Worm (Caenorhabditis elegans) whole organism, L2 larva: ENCODE measurements around the gene ptr-1.

Source experiments
- C34F6.9 ChIP-seq: fragments of 150-350 bp; optimal IDR thresholded peaks from 2 replicates; lab custom pipeline; 2014; ENCODE audit warnings: missing biosample characterization, missing genetic modification characterization
- F13H6.1 ChIP-seq: sonication (generic microtip); optimal IDR thresholded peaks from 2 replicates; lab custom pipeline; 2016; ENCODE audit warnings: missing genetic modification characterization, missing compliant biosample characterization
- R02D3.7 ChIP-seq: fragments of 150-350 bp; optimal IDR thresholded peaks from 2 replicates; lab custom pipeline; 2014; ENCODE audit warnings: missing biosample characterization, missing genetic modification characterization
- Y55F3AM.14 ChIP-seq: fragments of 200-800 bp; sonication (Bioruptor generic); optimal IDR thresholded peaks from 2 replicates; lab custom pipeline; 2018; ENCODE audit warnings: mild to moderate bottlenecking, missing genetic modification characterization, missing compliant biosample characterization
- ZK546.5 ChIP-seq: sonication (generic microtip); optimal IDR thresholded peaks from 2 replicates; lab custom pipeline; 2017; ENCODE audit warnings: missing biosample characterization, missing genetic modification characterization
- alr-1 ChIP-seq: fragments of 150-350 bp; optimal IDR thresholded peaks from 2 replicates; lab custom pipeline; 2014; ENCODE audit warnings: missing biosample characterization, missing genetic modification characterization
- aly-2 ChIP-seq: fragments of 150-350 bp; optimal IDR thresholded peaks from 2 replicates; lab custom pipeline; 2014; ENCODE audit warnings: missing biosample characterization, missing genetic modification characterization
- ama-1 ChIP-seq: fragments of 150-350 bp; optimal IDR thresholded peaks from 2 replicates; lab custom pipeline; 2018; ENCODE audit warnings: inconsistent platforms
- blmp-1 ChIP-seq: sonication (generic microtip); optimal IDR thresholded peaks from 2 replicates; lab custom pipeline; 2017; ENCODE audit warnings: missing genetic modification characterization, mild to moderate bottlenecking, missing compliant biosample characterization, antibody characterized with exemption, moderate library complexity; ENCODE audit not compliant: insufficient read depth
- ceh-16 ChIP-seq: fragments of 150-350 bp; optimal IDR thresholded peaks from 2 replicates; lab custom pipeline; 2014; ENCODE audit warnings: missing biosample characterization, missing genetic modification characterization
- ceh-82 ChIP-seq: fragments of 150-350 bp; optimal IDR thresholded peaks from 2 replicates; lab custom pipeline; 2014; ENCODE audit warnings: missing biosample characterization, missing genetic modification characterization
- crh-2 ChIP-seq: sonication (generic microtip); optimal IDR thresholded peaks from 2 replicates; lab custom pipeline; 2017; ENCODE audit warnings: missing biosample characterization, missing genetic modification characterization
- dmd-4 ChIP-seq: sonication (generic microtip); optimal IDR thresholded peaks from 2 replicates; lab custom pipeline; 2017; ENCODE audit warnings: missing biosample characterization, missing genetic modification characterization
- egl-27 ChIP-seq: sonication (generic microtip); optimal IDR thresholded peaks from 3 replicates; lab custom pipeline; 2017; ENCODE audit warnings: missing biosample characterization, missing genetic modification reagents, missing genetic modification characterization
- elt-1 ChIP-seq: fragments of 150-350 bp; optimal IDR thresholded peaks from 2 replicates; lab custom pipeline; 2014; ENCODE audit warnings: missing biosample characterization, missing genetic modification characterization
- elt-3 ChIP-seq: sonication (generic microtip); optimal IDR thresholded peaks from 2 replicates; lab custom pipeline; 2017; ENCODE audit warnings: missing biosample characterization, missing genetic modification characterization
- fos-1 ChIP-seq: fragments of 150-350 bp; optimal IDR thresholded peaks from 2 replicates; lab custom pipeline; 2014; ENCODE audit warnings: missing biosample characterization, missing genetic modification characterization
- gmeb-1 ChIP-seq: fragments of 150-350 bp; optimal IDR thresholded peaks from 2 replicates; lab custom pipeline; 2014; ENCODE audit warnings: missing biosample characterization, missing genetic modification characterization
- lin-11 ChIP-seq: fragments of 150-350 bp; sonication (generic microtip); optimal IDR thresholded peaks from 2 replicates; lab custom pipeline; 2014; ENCODE audit warnings: missing biosample characterization, missing genetic modification characterization, inconsistent platforms, mixed read lengths
- lin-13 ChIP-seq: fragments of 150-350 bp; optimal IDR thresholded peaks from 2 replicates; lab custom pipeline; 2014; ENCODE audit warnings: missing biosample characterization, missing genetic modification reagents, missing genetic modification characterization
- lin-39 ChIP-seq: fragments of 150-350 bp; optimal IDR thresholded peaks from 2 replicates; lab custom pipeline; 2014; ENCODE audit warnings: missing biosample characterization, missing genetic modification reagents, missing genetic modification characterization
- lsy-2 ChIP-seq, 2 experiments: fragments of 150-350 bp in 1 of 2; sonication (generic microtip) in 1 of 2; optimal IDR thresholded peaks; 2 replicates each; lab custom pipeline; 2014 to 2017; ENCODE audit warnings: missing biosample characterization in 2 of 2, missing genetic modification characterization in 2 of 2
- mab-5 ChIP-seq: fragments of 150-350 bp; optimal IDR thresholded peaks from 2 replicates; lab custom pipeline; 2014; ENCODE audit warnings: missing biosample characterization, missing genetic modification characterization
- mbf-1 ChIP-seq: sonication (generic microtip); optimal IDR thresholded peaks from 2 replicates; lab custom pipeline; 2017; ENCODE audit warnings: missing biosample characterization, missing genetic modification characterization
- mdl-1 ChIP-seq, 2 experiments: fragments of 150-350 bp in 1 of 2; sonication (generic microtip) in 1 of 2; optimal IDR thresholded peaks; 2 replicates each; lab custom pipeline; 2017; ENCODE audit warnings: missing biosample characterization in 2 of 2, missing genetic modification characterization in 2 of 2
- nhr-10 ChIP-seq: sonication (generic microtip); optimal IDR thresholded peaks from 2 replicates; lab custom pipeline; 2017; ENCODE audit warnings: missing biosample characterization, missing genetic modification characterization
- nhr-11 ChIP-seq: fragments of 150-350 bp; optimal IDR thresholded peaks from 2 replicates; lab custom pipeline; 2014; ENCODE audit warnings: missing biosample characterization, missing genetic modification characterization
- nhr-12 ChIP-seq: fragments of 150-350 bp; optimal IDR thresholded peaks from 2 replicates; lab custom pipeline; 2014; ENCODE audit warnings: missing biosample characterization, missing genetic modification characterization
- nhr-129 ChIP-seq: fragments of 150-350 bp; optimal IDR thresholded peaks from 2 replicates; lab custom pipeline; 2014; ENCODE audit warnings: missing biosample characterization, missing genetic modification characterization
- nhr-21 ChIP-seq: fragments of 150-350 bp; optimal IDR thresholded peaks from 2 replicates; lab custom pipeline; 2014; ENCODE audit warnings: missing biosample characterization, missing genetic modification characterization
- nhr-23 ChIP-seq: fragments of 150-350 bp; optimal IDR thresholded peaks from 2 replicates; lab custom pipeline; 2014; ENCODE audit warnings: missing biosample characterization, missing genetic modification reagents, missing genetic modification characterization
- nhr-237 ChIP-seq: fragments of 150-350 bp; optimal IDR thresholded peaks from 2 replicates; lab custom pipeline; 2014; ENCODE audit warnings: missing biosample characterization, missing genetic modification characterization
- nhr-25 ChIP-seq: fragments of 150-350 bp; sonication (generic microtip); optimal IDR thresholded peaks from 3 replicates; lab custom pipeline; 2014; ENCODE audit warnings: missing biosample characterization, missing genetic modification characterization
- nhr-6 ChIP-seq: fragments of 150-350 bp; optimal IDR thresholded peaks from 2 replicates; lab custom pipeline; 2014; ENCODE audit warnings: missing biosample characterization, missing genetic modification characterization
- nhr-77 ChIP-seq: fragments of 150-350 bp; optimal IDR thresholded peaks from 2 replicates; lab custom pipeline; 2014; ENCODE audit warnings: missing biosample characterization, missing genetic modification characterization
- peb-1 ChIP-seq: fragments of 150-350 bp; optimal IDR thresholded peaks from 2 replicates; lab custom pipeline; 2014; ENCODE audit warnings: missing biosample characterization, missing genetic modification characterization
- sem-4 ChIP-seq: fragments of 150-350 bp; optimal IDR thresholded peaks from 2 replicates; lab custom pipeline; 2014; ENCODE audit warnings: missing biosample characterization, missing genetic modification reagents, missing genetic modification characterization
- skn-1 ChIP-seq: sonication (generic microtip); optimal IDR thresholded peaks from 2 replicates; lab custom pipeline; 2017; ENCODE audit warnings: missing biosample characterization, missing genetic modification characterization
- sma-3 ChIP-seq: sonication (generic microtip); optimal IDR thresholded peaks from 2 replicates; lab custom pipeline; 2016; ENCODE audit warnings: missing genetic modification reagents, missing genetic modification characterization, missing compliant biosample characterization
- sma-9 ChIP-seq, 2 experiments: fragments of 150-350 bp in 1 of 2; sonication (generic microtip) in 1 of 2; optimal IDR thresholded peaks; 2 replicates each; lab custom pipeline; 2014 to 2016; ENCODE audit warnings: missing genetic modification characterization in 2 of 2, mild to moderate bottlenecking in 1 of 2, missing biosample characterization in 1 of 2, missing compliant biosample characterization in 1 of 2, missing genetic modification reagents in 1 of 2, moderate library complexity in 1 of 2
- snpc-4 ChIP-seq: fragments of 150-350 bp; optimal IDR thresholded peaks from 2 replicates; lab custom pipeline; 2014; ENCODE audit warnings: missing biosample characterization, missing genetic modification characterization
- unc-39 ChIP-seq: fragments of 150-350 bp; optimal IDR thresholded peaks from 2 replicates; lab custom pipeline; 2014; ENCODE audit warnings: missing biosample characterization, missing genetic modification characterization
- unc-55 ChIP-seq: fragments of 150-350 bp; sonication (generic microtip); optimal IDR thresholded peaks from 3 replicates; lab custom pipeline; 2014; ENCODE audit warnings: missing biosample characterization, missing genetic modification reagents, missing genetic modification characterization
- unc-62 ChIP-seq: fragments of 150-350 bp; optimal IDR thresholded peaks from 2 replicates; lab custom pipeline; 2014; ENCODE audit warnings: missing biosample characterization, missing genetic modification reagents, missing genetic modification characterization
- zag-1 ChIP-seq: fragments of 150-350 bp; optimal IDR thresholded peaks from 2 replicates; lab custom pipeline; 2014; ENCODE audit warnings: missing biosample characterization, missing genetic modification characterization
- ztf-1 ChIP-seq: fragments of 200-800 bp; sonication (Bioruptor generic); conservative IDR thresholded peaks from 2 replicates; pipeline ENCODE4 v1.3.6; 2022; ENCODE audit warnings: missing genetic modification characterization, missing compliant biosample characterization
- ztf-11 ChIP-seq: sonication (generic microtip); optimal IDR thresholded peaks from 2 replicates; lab custom pipeline; 2017; ENCODE audit warnings: missing biosample characterization, missing genetic modification characterization
- ztf-4 ChIP-seq: fragments of 150-350 bp; optimal IDR thresholded peaks from 2 replicates; lab custom pipeline; 2014; ENCODE audit warnings: missing biosample characterization, missing genetic modification characterization

ptr-1 gene

ce11 chrV:9212499-9212898 is 31.0 kb upstream of the ptr-1 start:
- TF ChIP-seq ztf-4 (no peak), zag-1 (no peak), lsy-2 (tag; optimal IDR thresholded peaks at IDR 0.05; lab: Kevin White, UChicago) (peak in 1 of 2 experiments; percentile 82), fos-1 (tag; lab: Kevin White, UChicago) (peak; percentile 92), crh-2 (peak; percentile 77), gmeb-1 (tag; lab: Kevin White, UChicago) (peak; percentile 47), egl-27 (no peak), sem-4 (tag; lab: Kevin White, UChicago) (no peak), nhr-237 (tag; lab: Kevin White, UChicago) (no peak), nhr-12 (no peak), aly-2 (tag; lab: Kevin White, UChicago) (no peak), lin-11 (tag; lab: Kevin White, UChicago) (no peak), lin-39 (no peak), nhr-21 (tag; lab: Kevin White, UChicago) (peak; percentile 30), nhr-23 (tag; lab: Kevin White, UChicago) (no peak), snpc-4 (tag; lab: Kevin White, UChicago) (peak; percentile 18), dmd-4 (tag; lab: Kevin White, UChicago) (no peak), ama-1 (no peak), nhr-77 (tag; lab: Kevin White, UChicago) (no peak), elt-3 (tag; lab: Kevin White, UChicago) (no peak), mbf-1 (tag; lab: Kevin White, UChicago) (no peak), unc-39 (no peak), unc-55 (GFP tag; lab: Kevin White, UChicago) (peak; percentile 91), ceh-82 (tag; lab: Kevin White, UChicago) (no peak), lin-13 (GFP tag; lab: Kevin White, UChicago) (peak; percentile 55), mdl-1 (tag; optimal IDR thresholded peaks at IDR 0.05; lab: Kevin White, UChicago) (peak in 1 of 2 experiments; percentile 27), nhr-6 (tag; lab: Kevin White, UChicago) (peak; percentile 29), F13H6.1 (tag; lab: Kevin White, UChicago) (peak; percentile 21), elt-1 (no peak), Y55F3AM.14 (no peak), ZK546.5 (tag; lab: Kevin White, UChicago) (no peak), skn-1 (no peak), unc-62 (GFP tag; lab: Kevin White, UChicago) (no peak), C34F6.9 (tag; lab: Kevin White, UChicago) (peak; percentile 89), blmp-1 (tag; lab: Kevin White, UChicago) (no peak), mab-5 (no peak), R02D3.7 (tag; lab: Kevin White, UChicago) (no peak), nhr-129 (peak; percentile 80), nhr-10 (tag; lab: Kevin White, UChicago) (no peak), nhr-25 (tag; lab: Kevin White, UChicago) (no peak), sma-9 (GFP tag; optimal IDR thresholded peaks at IDR 0.05; lab: Kevin White, UChicago) (peak; percentile 51), sma-9 (tag; optimal IDR thresholded peaks at IDR 0.05; lab: Kevin White, UChicago) (no peak), alr-1 (tag; lab: Kevin White, UChicago) (no peak), sma-3 (GFP tag; lab: Kevin White, UChicago) (peak; percentile 16), ceh-16 (no peak), ztf-1 (GFP tag; lab: Robert Waterston, UW) (no peak), peb-1 (tag; lab: Kevin White, UChicago) (no peak), ztf-11 (tag; lab: Kevin White, UChicago) (no peak), nhr-11 (tag; lab: Kevin White, UChicago) (no peak)
